Fruit fly (Drosophila melanogaster): ENCODE measurements around the gene SA1.

The SA1 gene

dm6 chr2L:6950096-6950495, at the start of gene SA1, which contains the start of gene Gas41 (continued):
- TF ChIP-seq psq (GFP tag; optimal IDR thresholded peaks at IDR 0.05): peak; percentile 12
- TF ChIP-seq Dbx (GFP tag; IDR thresholded peaks at IDR 0.05): no peak
- TF ChIP-seq CG11504 (tag; optimal IDR thresholded peaks at IDR 0.05): no peak
- TF ChIP-seq twi (tag; optimal IDR thresholded peaks at IDR 0.05): peak; percentile 68
- no peak for TF ChIP-seq CG16779 (GFP tag; IDR thresholded peaks at IDR 0.05)
- peak; percentile 91 for TF ChIP-seq CG13894 (tag; optimal IDR thresholded peaks at IDR 0.05)
- TF ChIP-seq Sin3A (optimal IDR thresholded peaks at IDR 0.05): no peak
- TF ChIP-seq wdn (GFP tag; IDR thresholded peaks at IDR 0.05): no peak
- peak; percentile 22 for TF ChIP-seq CG18619 (GFP tag; optimal IDR thresholded peaks at IDR 0.05)
- TF ChIP-seq Hand (GFP tag; optimal IDR thresholded peaks at IDR 0.05): peak; percentile 74
- TF ChIP-seq CG14965 (GFP tag; optimal IDR thresholded peaks at IDR 0.05; ENCODE audit: borderline replicate concordance): no peak
- peak; percentile 89 for TF ChIP-seq CG11085 (GFP tag; IDR thresholded peaks at IDR 0.05)
- peak; percentile 57 for TF ChIP-seq NC2β (GFP tag; optimal IDR thresholded peaks at IDR 0.05)
- TF ChIP-seq eve (GFP tag; optimal IDR thresholded peaks at IDR 0.05): no peak
- peak; percentile 69; the same call in 3 of the 4 replicates for TF ChIP-seq Dll (GFP tag; IDR thresholded peaks at IDR 0.05; ENCODE audit: partially characterized antibody)
- peak; percentile 44; the same call in 1 of the 3 replicates for TF ChIP-seq CG14860 (GFP tag; IDR thresholded peaks at IDR 0.05; ENCODE audit: partially characterized antibody)
- TF ChIP-seq CG17385 (GFP tag; optimal IDR thresholded peaks at IDR 0.05): peak; percentile 99
- no peak for TF ChIP-seq Dad (GFP tag; optimal IDR thresholded peaks at IDR 0.05)
- TF ChIP-seq ap (GFP tag; IDR thresholded peaks at IDR 0.05): no peak
- TF ChIP-seq CG9876 (GFP tag; optimal IDR thresholded peaks at IDR 0.05): no peak
- no peak for TF ChIP-seq pan (optimal IDR thresholded peaks at IDR 0.05)
- TF ChIP-seq pan (GFP tag; optimal IDR thresholded peaks at IDR 0.05 in 1 of 2, IDR thresholded peaks at IDR 0.05 in 1 of 2): peak in 1 of 2 experiments; percentile 92
- TF ChIP-seq CG13624 (GFP tag; optimal IDR thresholded peaks at IDR 0.05): no peak
- TF ChIP-seq dimm (GFP tag; IDR thresholded peaks at IDR 0.05): peak; percentile 7; the same call in 1 of the 2 replicates
- TF ChIP-seq CG6175 (GFP tag; IDR thresholded peaks at IDR 0.05): peak; percentile 38; the same call in 1 of the 3 replicates
- no peak for TF ChIP-seq CG16863 (GFP tag; optimal IDR thresholded peaks at IDR 0.05)
- peak; percentile 93 for TF ChIP-seq CG8388 (GFP tag; optimal IDR thresholded peaks at IDR 0.05)
- TF ChIP-seq pho (GFP tag; optimal IDR thresholded peaks at IDR 0.05): peak; percentile 41
- peak; percentile 90 for TF ChIP-seq Fer2 (tag; optimal IDR thresholded peaks at IDR 0.05)
- peak; percentile 35 for TF ChIP-seq CG12299 (tag; optimal IDR thresholded peaks at IDR 0.05)
- TF ChIP-seq CG11247 (GFP tag; IDR thresholded peaks at IDR 0.05): no peak
- TF ChIP-seq trem (tag; optimal IDR thresholded peaks at IDR 0.05): peak; percentile 95
- TF ChIP-seq HLH4C (GFP tag; IDR thresholded peaks at IDR 0.05; ENCODE audit: partially characterized antibody): peak; percentile 70
- TF ChIP-seq CG1529 (GFP tag; optimal IDR thresholded peaks at IDR 0.05): no peak
- peak; percentile 13 for TF ChIP-seq mirr (GFP tag; optimal IDR thresholded peaks at IDR 0.05)
- TF ChIP-seq vfl (GFP tag; optimal IDR thresholded peaks at IDR 0.05): peak; percentile 72
- TF ChIP-seq ac (GFP tag; optimal IDR thresholded peaks at IDR 0.05): no peak
- no peak for TF ChIP-seq br (optimal IDR thresholded peaks at IDR 0.05)
- TF ChIP-seq CG13775 (GFP tag; optimal IDR thresholded peaks at IDR 0.05): peak; percentile 100
- TF ChIP-seq CG1792 (GFP tag; optimal IDR thresholded peaks at IDR 0.05): no peak
- TF ChIP-seq Abd-B (GFP tag; optimal IDR thresholded peaks at IDR 0.05): no peak
- 0 out of 2 replicates have a peak, but pooled peaks have one; percentile 24 for TF ChIP-seq CG10321 (GFP tag; IDR thresholded peaks at IDR 0.05)
- no peak for TF ChIP-seq repo (GFP tag; optimal IDR thresholded peaks at IDR 0.05)
- peak; percentile 30 for TF ChIP-seq CG12155 (GFP tag; optimal IDR thresholded peaks at IDR 0.05)
- TF ChIP-seq chm (GFP tag; IDR thresholded peaks at IDR 0.05): peak; percentile 67
- TF ChIP-seq CoRest (tag; optimal IDR thresholded peaks at IDR 0.05): peak; percentile 76
- TF ChIP-seq BEAF-32 (GFP tag; optimal IDR thresholded peaks at IDR 0.05): peak; percentile 88
- peak; percentile 67; the same call in 1 of the 3 replicates for TF ChIP-seq zen2 (GFP tag; IDR thresholded peaks at IDR 0.05; ENCODE audit: partially characterized antibody)
- peak; percentile 24 for TF ChIP-seq shn (GFP tag; optimal IDR thresholded peaks at IDR 0.05)
- TF ChIP-seq dpn (GFP tag; optimal IDR thresholded peaks at IDR 0.05): peak in 1 of 2 experiments; percentile 74
- peak; percentile 77 for TF ChIP-seq CG18011 (GFP tag; optimal IDR thresholded peaks at IDR 0.05)

Measured in whole organism, embryonic.